Fruit fly (Drosophila melanogaster) whole organism, pupa: ENCODE measurements around the gene Trxr1.

ENCODE experiments used
- CG10348 ChIP-seq: fragments of 200-800 bp; sonication (Bioruptor generic); IDR thresholded peaks from 2 replicates; pipeline ENCODE4 v1.3.6; 2022; ENCODE audit warnings: missing biosample characterization, missing genetic modification characterization
- CG12605 ChIP-seq: fragments of 200-800 bp; sonication (Bioruptor generic); IDR thresholded peaks from 2 replicates; pipeline ENCODE4 v1.3.6; 2022; ENCODE audit warnings: missing biosample characterization, missing genetic modification characterization
- CG13204 ChIP-seq: fragments of 200-800 bp; sonication (Bioruptor generic); optimal IDR thresholded peaks from 2 replicates; lab custom pipeline; 2018; ENCODE audit warnings: missing biosample characterization, mild to moderate bottlenecking, missing genetic modification characterization, moderate library complexity
- CG14655 ChIP-seq: fragments of 200-800 bp; sonication (Bioruptor generic); optimal IDR thresholded peaks from 3 replicates; lab custom pipeline; 2017; ENCODE audit warnings: mild to moderate bottlenecking, missing biosample characterization, missing genetic modification reagents, missing genetic modification characterization
- CG15710 ChIP-seq: fragments of 200-800 bp; sonication (Bioruptor generic); optimal IDR thresholded peaks from 2 replicates; lab custom pipeline; 2018; ENCODE audit warnings: missing biosample characterization, mild to moderate bottlenecking, missing genetic modification characterization, moderate library complexity
- CG17806 ChIP-seq: fragments of 200-800 bp; sonication (Bioruptor generic); optimal IDR thresholded peaks from 2 replicates; lab custom pipeline; 2018; ENCODE audit warnings: missing biosample characterization, mild to moderate bottlenecking, missing genetic modification characterization, moderate library complexity
- CG32121 ChIP-seq: fragments of 200-800 bp; sonication (Bioruptor generic); IDR thresholded peaks from 2 replicates; pipeline ENCODE4 v1.3.6; 2022; ENCODE audit warnings: missing biosample characterization, missing genetic modification characterization
- CG34367 ChIP-seq: fragments of 200-800 bp; sonication (Bioruptor generic); optimal IDR thresholded peaks from 2 replicates; lab custom pipeline; 2018; ENCODE audit warnings: missing biosample characterization, mild to moderate bottlenecking, missing genetic modification characterization
- CG4496 ChIP-seq: fragments of 200-800 bp; sonication (Bioruptor generic); IDR thresholded peaks from 3 replicates; pipeline ENCODE4 v1.3.6; 2022; ENCODE audit warnings: missing biosample characterization, missing genetic modification characterization
- CG8159 ChIP-seq: fragments of 200-800 bp; sonication (Bioruptor generic); optimal IDR thresholded peaks from 3 replicates; lab custom pipeline; 2018; ENCODE audit warnings: missing biosample characterization, mild to moderate bottlenecking, missing genetic modification characterization, moderate library complexity
- CG8301 ChIP-seq: fragments of 200-800 bp; sonication (Bioruptor generic); optimal IDR thresholded peaks from 2 replicates; lab custom pipeline; 2018; ENCODE audit warnings: missing biosample characterization, mild to moderate bottlenecking, missing genetic modification characterization
- CG9948 ChIP-seq: fragments of 200-800 bp; sonication (Bioruptor generic); optimal IDR thresholded peaks from 2 replicates; lab custom pipeline; 2018; ENCODE audit warnings: missing biosample characterization, mild to moderate bottlenecking, missing genetic modification characterization, moderate library complexity
- D1 ChIP-seq: fragments of 200-800 bp; sonication (Bioruptor generic); optimal IDR thresholded peaks from 2 replicates; lab custom pipeline; 2018; ENCODE audit warnings: missing biosample characterization, mild to moderate bottlenecking, missing genetic modification characterization, moderate library complexity
- EcR ChIP-seq: fragments of 200-800 bp; sonication (Bioruptor generic); optimal IDR thresholded peaks from 3 replicates; lab custom pipeline; 2019; ENCODE audit warnings: missing biosample characterization, missing genetic modification characterization, mild to moderate bottlenecking, moderate library complexity, missing genetic modification reagents
- Ets98B ChIP-seq: fragments of 200-800 bp; sonication (Bioruptor generic); IDR thresholded peaks from 2 replicates; pipeline ENCODE4 v1.3.6; 2022; ENCODE audit warnings: missing biosample characterization, missing genetic modification characterization
- Pif1A ChIP-seq: fragments of 200-800 bp; sonication (Bioruptor generic); optimal IDR thresholded peaks from 3 replicates; lab custom pipeline; 2016; ENCODE audit warnings: missing biosample characterization, missing genetic modification characterization
- Pif1B ChIP-seq: fragments of 200-800 bp; sonication (Bioruptor generic); optimal IDR thresholded peaks from 3 replicates; lab custom pipeline; 2016; ENCODE audit warnings: missing biosample characterization, missing genetic modification characterization
- Snoo ChIP-seq: fragments of 200-800 bp; sonication (Bioruptor generic); optimal IDR thresholded peaks from 3 replicates; lab custom pipeline; 2017; ENCODE audit warnings: missing biosample characterization, mild to moderate bottlenecking, missing genetic modification characterization, inconsistent platforms
- fd96Ca ChIP-seq: fragments of 200-800 bp; sonication (Bioruptor generic); IDR thresholded peaks from 3 replicates; pipeline ENCODE4 v1.3.6; 2022; ENCODE audit warnings: missing biosample characterization, missing genetic modification characterization
- gl ChIP-seq: fragments of 200-800 bp; sonication (Bioruptor generic); optimal IDR thresholded peaks from 2 replicates; lab custom pipeline; 2018; ENCODE audit warnings: missing biosample characterization, mild to moderate bottlenecking, missing genetic modification characterization
- rn ChIP-seq: fragments of 200-800 bp; sonication (Bioruptor generic); IDR thresholded peaks from 2 replicates; pipeline ENCODE4 v1.3.6; 2022; ENCODE audit warnings: missing biosample characterization, missing genetic modification characterization

Gene Trxr1

DNA sequence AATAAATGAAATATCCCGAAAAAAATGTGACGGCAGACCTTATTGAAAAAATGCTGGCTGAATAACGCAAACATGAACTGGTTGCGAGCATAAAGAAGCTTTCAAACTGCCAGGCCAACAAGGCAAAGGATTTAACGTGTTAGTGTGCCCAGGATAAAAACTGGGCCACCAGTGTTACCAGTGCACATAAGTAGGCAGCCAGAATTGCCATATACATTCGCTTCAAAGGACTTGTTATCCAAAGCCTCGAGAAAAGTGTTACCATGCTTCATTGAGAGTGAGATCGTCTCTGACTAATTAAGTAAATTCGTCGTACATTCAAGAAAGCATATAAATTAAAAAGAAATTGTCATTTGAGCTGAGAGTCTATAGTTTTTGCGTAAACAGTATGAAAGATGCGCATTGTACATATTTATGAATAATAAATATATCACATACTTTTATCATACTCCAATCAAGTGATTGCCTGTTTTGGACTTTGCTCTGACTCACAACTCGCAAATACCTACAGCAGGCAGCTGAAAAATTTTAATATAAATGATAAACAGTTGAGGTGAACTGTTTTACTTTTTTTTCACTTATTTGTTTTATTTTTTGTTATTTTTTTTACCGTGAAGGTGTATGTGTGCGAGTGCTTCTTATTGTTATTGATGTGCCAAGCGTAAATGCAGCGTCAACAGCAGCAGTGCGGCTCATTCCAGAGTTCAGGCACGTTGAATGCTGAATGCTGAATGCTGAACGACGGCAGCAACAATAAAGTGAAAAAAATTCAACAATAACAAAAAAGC lies 10.9 kb upstream of the Trxr1 start:
- TF ChIP-seq gl (tag; lab: Kevin White, UChicago): peak; percentile 49
- no peak for TF ChIP-seq CG12605 (GFP tag; lab: Robert Waterston, UW)
- no peak for TF ChIP-seq EcR (GFP tag; lab: Kevin White, UChicago)
- TF ChIP-seq CG15710 (tag; lab: Kevin White, UChicago): peak; percentile 15
- no peak for TF ChIP-seq CG8159 (tag; lab: Kevin White, UChicago)
- TF ChIP-seq CG32121 (GFP tag; lab: Robert Waterston, UW): no peak
- no peak for TF ChIP-seq CG14655
- no peak for TF ChIP-seq CG8301
- TF ChIP-seq D1 (tag; lab: Kevin White, UChicago): no peak
- no peak for TF ChIP-seq CG17806 (tag; lab: Kevin White, UChicago)
- peak; percentile 35 for TF ChIP-seq Pif1A (GFP tag; lab: Kevin White, UChicago)
- TF ChIP-seq Ets98B: no peak
- no peak for TF ChIP-seq CG9948 (tag; lab: Kevin White, UChicago)
- TF ChIP-seq CG4496: no peak
- no peak for TF ChIP-seq fd96Ca (GFP tag; lab: Robert Waterston, UW)
- peak; percentile 24 for TF ChIP-seq Snoo (tag; lab: Kevin White, UChicago)
- no peak for TF ChIP-seq CG10348 (GFP tag; lab: Robert Waterston, UW)
- TF ChIP-seq Pif1B (GFP tag; lab: Kevin White, UChicago): peak; percentile 4
- TF ChIP-seq CG34367: peak; percentile 7

DNA sequence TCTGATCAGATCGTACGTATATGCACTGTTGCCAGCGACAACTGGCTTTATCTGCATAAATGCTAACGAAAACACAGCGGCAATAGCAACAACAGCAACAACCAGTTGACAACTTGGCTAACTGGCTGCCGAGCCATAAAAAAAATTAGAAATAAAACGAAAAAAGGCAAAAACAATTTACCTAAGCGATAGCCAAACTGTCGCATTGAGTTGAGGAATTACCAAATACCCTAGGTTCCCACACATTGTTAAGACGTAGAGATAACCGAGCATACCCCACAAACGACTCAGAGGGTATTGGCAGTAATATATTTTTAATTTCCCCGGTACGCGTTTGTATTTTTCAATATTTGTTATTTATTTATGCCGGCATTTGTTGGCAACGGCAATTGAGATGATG lies 9.2 kb upstream of the Trxr1 start:
- peak; percentile 63; the same call in 1 of the 2 replicates for TF ChIP-seq Ets98B
- no peak for TF ChIP-seq CG8159 (tag; lab: Kevin White, UChicago)
- TF ChIP-seq CG32121 (GFP tag; lab: Robert Waterston, UW): peak; percentile 60
- no peak for TF ChIP-seq D1 (tag; lab: Kevin White, UChicago)
- TF ChIP-seq CG8301: no peak
- no peak for TF ChIP-seq gl (tag; lab: Kevin White, UChicago)
- no peak for TF ChIP-seq CG34367
- no peak for TF ChIP-seq CG15710 (tag; lab: Kevin White, UChicago)
- TF ChIP-seq fd96Ca (GFP tag; lab: Robert Waterston, UW): peak; percentile 65; the same call in 2 of the 3 replicates

DNA sequence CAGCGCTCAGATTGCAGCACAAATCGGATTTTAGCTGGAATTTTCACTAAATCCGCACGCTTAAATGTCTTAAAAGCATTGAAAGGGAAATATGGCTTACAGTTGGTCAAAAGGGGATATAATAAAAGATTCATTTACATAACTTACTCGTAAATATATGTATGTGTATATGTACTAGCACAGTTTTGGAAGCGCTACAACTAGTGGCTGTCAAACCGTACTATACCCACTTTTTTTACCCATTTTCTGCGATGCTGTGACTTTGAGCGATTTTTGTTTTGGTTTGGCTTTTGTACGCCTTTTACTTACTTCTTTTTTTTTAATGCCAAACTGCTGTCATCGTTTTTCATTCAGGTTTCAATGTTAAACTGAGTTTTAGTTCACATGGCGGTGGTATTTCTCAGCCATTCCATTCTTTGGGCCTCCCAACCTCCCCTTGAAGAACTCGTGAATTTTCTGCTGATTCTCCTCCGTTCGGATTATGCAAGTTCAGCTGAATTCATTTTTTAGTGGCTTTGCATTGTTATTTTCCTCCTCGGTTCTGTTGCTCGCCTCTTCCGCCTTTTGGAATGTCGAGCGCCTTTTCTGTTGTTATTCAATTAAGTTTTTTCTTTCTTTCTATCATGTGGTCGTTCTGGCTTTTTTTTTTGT lies 8.3 kb upstream of the Trxr1 start:
- no peak for TF ChIP-seq CG10348 (GFP tag; lab: Robert Waterston, UW)
- TF ChIP-seq CG17806 (tag; lab: Kevin White, UChicago): no peak
- no peak for TF ChIP-seq CG8159 (tag; lab: Kevin White, UChicago)
- no peak for TF ChIP-seq fd96Ca (GFP tag; lab: Robert Waterston, UW)
- no peak for TF ChIP-seq CG13204
- TF ChIP-seq CG8301: no peak
- TF ChIP-seq CG4496: no peak
- no peak for TF ChIP-seq rn (GFP tag; lab: Robert Waterston, UW)
- TF ChIP-seq Snoo (tag; lab: Kevin White, UChicago): no peak
- TF ChIP-seq D1 (tag; lab: Kevin White, UChicago): no peak
- TF ChIP-seq Pif1A (GFP tag; lab: Kevin White, UChicago): no peak
- no peak for TF ChIP-seq CG12605 (GFP tag; lab: Robert Waterston, UW)
- no peak for TF ChIP-seq gl (tag; lab: Kevin White, UChicago)
- no peak for TF ChIP-seq CG15710 (tag; lab: Kevin White, UChicago)
- no peak for TF ChIP-seq CG32121 (GFP tag; lab: Robert Waterston, UW)
- no peak for TF ChIP-seq Pif1B (GFP tag; lab: Kevin White, UChicago)
- no peak for TF ChIP-seq CG9948 (tag; lab: Kevin White, UChicago)
- no peak for TF ChIP-seq CG14655
- TF ChIP-seq Ets98B: no peak
- TF ChIP-seq EcR (GFP tag; lab: Kevin White, UChicago): no peak

DNA sequence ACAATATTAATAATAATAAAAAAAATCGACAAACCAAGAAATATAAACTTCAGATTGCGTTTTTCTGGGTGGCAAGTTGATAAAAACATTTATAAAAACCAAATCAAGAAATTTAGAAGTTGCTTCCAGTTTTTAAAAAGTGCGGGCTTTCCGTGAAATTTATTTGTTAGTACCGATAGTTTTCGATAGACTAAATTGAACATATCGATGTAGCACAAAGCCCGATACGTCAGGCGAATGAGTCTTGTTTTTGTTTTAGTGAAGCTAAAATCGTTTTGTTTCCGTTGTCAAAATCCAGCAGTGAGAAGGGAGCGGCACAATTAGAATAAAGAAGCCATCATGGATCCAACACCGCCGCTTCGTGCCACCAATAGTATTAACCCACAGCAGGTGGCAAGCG lies 1.9 kb upstream of the Trxr1 start, which contains the start of gene CG2147:
Gene CG2147, plus strand, starts transcription at position 254 of the 400 bp plus-strand sequence.
- no peak for TF ChIP-seq Ets98B
- no peak for TF ChIP-seq Snoo (tag; lab: Kevin White, UChicago)
- TF ChIP-seq CG9948 (tag; lab: Kevin White, UChicago): no peak
- TF ChIP-seq Pif1B (GFP tag; lab: Kevin White, UChicago): no peak
- no peak for TF ChIP-seq CG13204
- no peak for TF ChIP-seq CG8159 (tag; lab: Kevin White, UChicago)
- no peak for TF ChIP-seq CG14655
- TF ChIP-seq fd96Ca (GFP tag; lab: Robert Waterston, UW): no peak
- TF ChIP-seq CG15710 (tag; lab: Kevin White, UChicago): no peak
- TF ChIP-seq gl (tag; lab: Kevin White, UChicago): no peak
- TF ChIP-seq D1 (tag; lab: Kevin White, UChicago): no peak
- TF ChIP-seq CG17806 (tag; lab: Kevin White, UChicago): no peak
- no peak for TF ChIP-seq CG12605 (GFP tag; lab: Robert Waterston, UW)
- no peak for TF ChIP-seq CG34367
- TF ChIP-seq, all 21 proteins: peak for 0

DNA sequence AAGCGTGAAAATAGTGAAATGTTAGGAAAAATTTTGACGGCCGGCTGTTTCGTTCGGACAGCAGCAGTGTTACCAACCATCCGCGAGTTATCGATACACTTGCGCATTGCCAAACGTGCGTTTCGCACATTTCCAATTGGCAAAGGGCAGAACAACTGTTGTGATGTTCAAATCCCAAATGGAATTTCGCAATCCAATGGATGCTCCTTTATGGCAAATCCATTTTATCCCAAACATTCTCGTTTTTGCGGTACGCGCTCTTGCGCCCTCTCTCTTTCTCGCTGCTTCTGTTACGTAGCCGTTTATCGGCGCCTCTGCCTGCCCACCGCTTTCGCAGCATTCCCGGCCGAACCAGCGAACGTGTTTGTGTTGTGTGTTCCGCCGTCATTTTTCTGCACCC lies 923 bp downstream of the Trxr1 start:
- no peak for TF ChIP-seq CG4496
